Fruit fly (Drosophila melanogaster) whole organism, pupa: Measurements from ENCODE around the gene wam.

Experiments
- CG8301 ChIP-seq: fragments of 200-800 bp; sonication (Bioruptor generic); optimal IDR thresholded peaks from 2 replicates; lab custom pipeline; 2018; ENCODE audit warnings: missing biosample characterization, mild to moderate bottlenecking, missing genetic modification characterization
- rn ChIP-seq: fragments of 200-800 bp; sonication (Bioruptor generic); IDR thresholded peaks from 2 replicates; pipeline ENCODE4 v1.3.6; 2022; ENCODE audit warnings: missing biosample characterization, missing genetic modification characterization

DNA sequence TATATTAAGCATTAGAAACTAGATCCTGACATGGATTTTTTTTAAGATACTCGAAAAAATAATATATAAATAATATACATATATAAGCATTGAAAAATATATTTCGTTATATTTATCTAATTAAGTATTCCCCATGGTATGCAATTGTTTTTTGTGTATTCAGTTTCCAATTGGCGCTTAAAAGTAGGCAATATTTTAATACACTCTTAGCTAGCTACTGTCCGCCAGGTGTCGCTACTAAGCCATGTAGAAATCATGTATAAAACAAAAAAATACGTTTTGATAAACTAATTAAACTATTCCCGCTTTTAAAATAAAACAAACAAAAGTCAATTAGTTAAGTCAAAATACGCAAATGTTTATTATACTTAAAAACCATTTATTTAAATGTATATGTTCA, 43.4 kb upstream of the wam start:
- no peak for TF ChIP-seq rn (GFP tag; lab: Robert Waterston, UW)
- peak; percentile 14 for TF ChIP-seq CG8301 (tag; lab: Kevin White, UChicago)
